Worm (Caenorhabditis elegans): ENCODE results near the gene ets-6.

The ets-6 gene

DNA sequence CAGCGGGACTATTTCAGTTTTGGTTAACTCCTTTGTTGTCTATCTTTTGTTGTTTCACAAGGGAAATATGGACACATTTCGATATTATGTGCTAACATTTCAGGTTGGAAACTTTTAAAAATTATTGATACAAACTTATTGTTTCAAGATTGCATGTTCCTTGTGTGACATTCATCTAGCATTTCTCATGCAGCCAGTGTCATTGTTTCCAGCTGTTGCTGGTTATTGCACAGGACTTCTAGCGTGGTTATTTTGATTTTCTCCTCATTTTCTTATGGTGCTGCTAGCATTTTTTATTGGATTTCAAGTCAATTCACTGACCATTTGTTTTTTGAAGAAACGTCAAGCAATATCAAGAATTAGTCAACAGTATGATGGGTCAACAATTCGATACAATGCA is 24.5 kb downstream of the ets-6 start:
- no peak for TF ChIP-seq hlh-1 (tag; optimal IDR thresholded peaks at IDR 0.05)
- no peak for TF ChIP-seq sptf-1 (tag; optimal IDR thresholded peaks at IDR 0.05)
- no peak for TF ChIP-seq sem-2 (GFP tag; optimal IDR thresholded peaks at IDR 0.05)
- no peak for TF ChIP-seq ceh-43 (GFP tag; optimal IDR thresholded peaks at IDR 0.05)
- TF ChIP-seq unc-39 (tag; optimal IDR thresholded peaks at IDR 0.05) = no peak
- TF ChIP-seq nhr-2 (tag; optimal IDR thresholded peaks at IDR 0.05) = no peak
- no peak for TF ChIP-seq drap-1 (GFP tag; optimal IDR thresholded peaks at IDR 0.05)
- TF ChIP-seq flh-1 (GFP tag; optimal IDR thresholded peaks at IDR 0.05) = no peak

DNA sequence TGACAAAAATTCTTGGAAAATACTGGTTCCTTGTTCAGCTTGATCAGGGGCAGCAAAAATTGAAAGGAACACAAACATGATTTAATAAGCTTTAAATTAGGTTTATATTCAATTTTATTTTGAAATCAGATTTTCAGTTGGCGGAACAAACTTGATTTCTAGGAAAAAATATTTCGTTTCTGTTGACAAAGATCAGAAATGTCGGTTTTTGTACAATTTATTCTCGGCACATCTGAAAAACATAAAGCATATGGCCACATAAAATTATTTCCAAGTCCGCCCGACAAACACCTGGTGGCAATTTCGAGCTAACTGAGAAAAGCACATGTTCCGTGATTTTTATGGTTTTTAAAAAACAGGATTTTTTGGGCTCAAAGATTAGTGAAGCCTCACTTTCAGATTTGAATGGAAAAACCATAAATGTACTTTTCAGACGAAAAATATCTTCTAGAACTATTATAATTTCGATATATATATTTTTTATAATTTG is 26.4 kb downstream of the ets-6 start, which contains the start of gene ttr-10:
TSS of gene ttr-10 (minus strand) at position 51 of the 490 bp plus-strand sequence.
- no peak for TF ChIP-seq pha-4 (tag; optimal IDR thresholded peaks at IDR 0.05)
- TF ChIP-seq bed-3 (GFP tag; optimal IDR thresholded peaks at IDR 0.05) = no peak
- no peak for TF ChIP-seq unc-39 (tag; optimal IDR thresholded peaks at IDR 0.05)
- no peak for TF ChIP-seq hlh-1 (tag; optimal IDR thresholded peaks at IDR 0.05)
- no peak for TF ChIP-seq unc-62 (GFP tag; optimal IDR thresholded peaks at IDR 0.05)
- no peak for TF ChIP-seq unc-120 (tag; optimal IDR thresholded peaks at IDR 0.05; ENCODE audit: poor library complexity, severe bottlenecking)
- TF ChIP-seq elt-1 (tag; optimal IDR thresholded peaks at IDR 0.05; ENCODE audit: borderline replicate concordance, insufficient read depth) = no peak
- TF ChIP-seq blmp-1 (tag; optimal IDR thresholded peaks at IDR 0.05) = no peak
- TF ChIP-seq ztf-11 (tag; optimal IDR thresholded peaks at IDR 0.05) = no peak
- no peak for TF ChIP-seq nhr-2 (tag; optimal IDR thresholded peaks at IDR 0.05)
- no peak for TF ChIP-seq flh-1 (GFP tag; optimal IDR thresholded peaks at IDR 0.05)
- TF ChIP-seq tbx-8 (GFP tag; optimal IDR thresholded peaks at IDR 0.05) = no peak
- TF ChIP-seq drap-1 (GFP tag; optimal IDR thresholded peaks at IDR 0.05) = no peak
- TF ChIP-seq sem-2 (GFP tag; optimal IDR thresholded peaks at IDR 0.05) = no peak
- no peak for TF ChIP-seq lsy-2 (tag; optimal IDR thresholded peaks at IDR 0.05)
- TF ChIP-seq nhr-76 (tag; optimal IDR thresholded peaks at IDR 0.05) = no peak
- TF ChIP-seq mep-1 (tag; optimal IDR thresholded peaks at IDR 0.05) = no peak
- TF ChIP-seq ceh-83 (GFP tag; optimal IDR thresholded peaks at IDR 0.05) = no peak
- TF ChIP-seq lin-13 (tag; optimal IDR thresholded peaks at IDR 0.05) = no peak
- TF ChIP-seq mab-5 (tag; optimal IDR thresholded peaks at IDR 0.05) = no peak

DNA sequence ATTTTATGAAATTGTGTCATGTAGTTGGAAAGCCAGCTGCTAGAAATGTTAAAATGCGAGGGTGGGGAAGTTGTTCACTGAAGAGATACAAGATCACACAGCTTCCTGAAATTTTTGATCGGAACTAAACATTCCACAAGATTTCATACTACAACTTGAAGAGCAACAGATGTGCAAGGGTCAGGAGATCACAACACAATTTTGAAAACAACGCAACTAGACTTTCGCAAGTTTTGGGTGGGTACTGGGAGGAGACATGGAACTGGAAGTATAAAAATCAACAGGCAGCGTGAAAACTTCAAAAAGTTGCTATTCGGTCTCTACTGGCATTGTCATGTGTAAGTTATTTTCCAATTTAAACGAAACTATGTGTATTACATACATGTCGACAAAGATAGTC is 28.5 kb downstream of the ets-6 start, which contains the start of gene F19F10.3:
TSS of gene F19F10.3 (plus strand) at position 301 of the 400 bp plus-strand sequence.
- TF ChIP-seq hlh-1 (tag; optimal IDR thresholded peaks at IDR 0.05) (no peak), cnd-1 (tag; optimal IDR thresholded peaks at IDR 0.05) (no peak), mep-1 (tag; optimal IDR thresholded peaks at IDR 0.05) (no peak), blmp-1 (tag; optimal IDR thresholded peaks at IDR 0.05) (no peak), flh-1 (GFP tag; optimal IDR thresholded peaks at IDR 0.05) (no peak), ham-2 (GFP tag; optimal IDR thresholded peaks at IDR 0.05) (no peak), mab-5 (tag; optimal IDR thresholded peaks at IDR 0.05) (no peak), elt-3 (tag; optimal IDR thresholded peaks at IDR 0.05) (no peak), drap-1 (GFP tag; optimal IDR thresholded peaks at IDR 0.05) (no peak), nhr-237 (tag; optimal IDR thresholded peaks at IDR 0.05) (no peak), bed-3 (GFP tag; optimal IDR thresholded peaks at IDR 0.05) (no peak), elt-1 (tag; optimal IDR thresholded peaks at IDR 0.05; ENCODE audit: borderline replicate concordance, insufficient read depth) (no peak), lin-13 (tag; optimal IDR thresholded peaks at IDR 0.05) (no peak), nhr-12 (tag; optimal IDR thresholded peaks at IDR 0.05) (no peak)

DNA sequence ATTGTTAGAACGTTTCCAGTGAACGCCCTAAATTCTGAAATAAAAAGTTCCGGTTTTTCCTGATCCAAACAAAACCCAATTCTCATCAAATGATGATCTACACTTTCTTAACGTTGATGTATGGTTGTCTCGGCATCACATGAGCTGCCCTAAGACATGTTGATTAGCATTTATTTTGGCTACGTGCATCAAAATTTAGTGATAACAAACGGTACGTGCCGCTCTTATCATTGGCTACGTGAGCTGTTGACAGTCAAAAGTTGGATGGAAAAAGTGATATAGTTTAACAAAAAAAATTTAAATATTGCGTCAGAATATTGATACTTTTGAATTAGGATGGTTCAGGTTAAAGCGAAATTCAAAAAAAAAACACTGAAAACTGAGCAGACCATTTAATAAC is 32.3 kb downstream of the ets-6 start:
- no peak for TF ChIP-seq snpc-4 (tag; optimal IDR thresholded peaks at IDR 0.05)
- TF ChIP-seq cnd-1 (tag; optimal IDR thresholded peaks at IDR 0.05) = no peak
- TF ChIP-seq mep-1 (tag; optimal IDR thresholded peaks at IDR 0.05) = no peak
- no peak for TF ChIP-seq tbx-8 (GFP tag; optimal IDR thresholded peaks at IDR 0.05)
- no peak for TF ChIP-seq nhr-28 (tag; optimal IDR thresholded peaks at IDR 0.05)
- no peak for TF ChIP-seq ceh-39 (tag; optimal IDR thresholded peaks at IDR 0.05)
- no peak for TF ChIP-seq hlh-1 (tag; optimal IDR thresholded peaks at IDR 0.05)
- no peak for TF ChIP-seq ceh-43 (GFP tag; optimal IDR thresholded peaks at IDR 0.05)
- TF ChIP-seq lin-32 (GFP tag; optimal IDR thresholded peaks at IDR 0.05) = no peak
- no peak for TF ChIP-seq sem-2 (GFP tag; optimal IDR thresholded peaks at IDR 0.05)
- no peak for TF ChIP-seq nhr-76 (tag; optimal IDR thresholded peaks at IDR 0.05)
- TF ChIP-seq lsy-2 (tag; optimal IDR thresholded peaks at IDR 0.05) = no peak
- TF ChIP-seq mab-5 (tag; optimal IDR thresholded peaks at IDR 0.05) = no peak
- TF ChIP-seq nhr-12 (tag; optimal IDR thresholded peaks at IDR 0.05) = no peak
- TF ChIP-seq blmp-1 (tag; optimal IDR thresholded peaks at IDR 0.05) = no peak

DNA sequence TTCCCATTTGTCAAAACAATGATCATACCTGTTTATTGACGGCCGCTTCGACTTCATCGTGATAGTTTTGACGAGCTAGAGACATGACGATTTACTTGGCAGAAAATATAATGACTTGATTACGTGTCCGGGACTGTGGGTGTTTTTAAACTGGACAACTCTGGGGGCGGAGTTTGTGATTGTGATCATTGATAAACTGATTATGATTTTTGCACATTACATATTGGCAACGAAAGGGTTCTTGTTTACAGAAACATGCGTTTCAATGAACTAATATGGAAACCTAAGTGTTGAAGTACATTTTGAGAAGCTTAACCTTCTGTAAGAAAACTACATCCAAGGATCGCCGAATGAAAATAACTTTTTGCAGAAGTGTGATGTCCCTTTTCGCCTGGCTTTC is 32.9 kb downstream of the ets-6 start, which contains the start of gene ftn-1:
TSS of gene ftn-1 (minus strand) at position 101 of the 400 bp plus-strand sequence.
- TF ChIP-seq elt-1 (tag; optimal IDR thresholded peaks at IDR 0.05; ENCODE audit: borderline replicate concordance, insufficient read depth) (no peak), nhr-28 (tag; optimal IDR thresholded peaks at IDR 0.05) (no peak)

Data from whole organism, mixed stage, embryonic.